Worm (Caenorhabditis elegans) whole organism, L4/young adult: ENCODE results near the gene clec-67.

Experiments
- W03F9.2 ChIP-seq: fragments of 150-350 bp; optimal IDR thresholded peaks from 2 replicates; lab custom pipeline; 2014; ENCODE audit warnings: missing biosample characterization, missing genetic modification characterization
- dao-5 ChIP-seq: sonication (generic microtip); optimal IDR thresholded peaks from 2 replicates; lab custom pipeline; 2016; ENCODE audit warnings: missing genotype, missing genetic modification characterization, moderate library complexity, missing compliant biosample characterization
- him-1 ChIP-seq: sonication (generic microtip); optimal IDR thresholded peaks from 2 replicates; lab custom pipeline; 2016; ENCODE audit warnings: missing genotype, missing genetic modification reagents, missing genetic modification characterization, missing compliant biosample characterization

DNA sequence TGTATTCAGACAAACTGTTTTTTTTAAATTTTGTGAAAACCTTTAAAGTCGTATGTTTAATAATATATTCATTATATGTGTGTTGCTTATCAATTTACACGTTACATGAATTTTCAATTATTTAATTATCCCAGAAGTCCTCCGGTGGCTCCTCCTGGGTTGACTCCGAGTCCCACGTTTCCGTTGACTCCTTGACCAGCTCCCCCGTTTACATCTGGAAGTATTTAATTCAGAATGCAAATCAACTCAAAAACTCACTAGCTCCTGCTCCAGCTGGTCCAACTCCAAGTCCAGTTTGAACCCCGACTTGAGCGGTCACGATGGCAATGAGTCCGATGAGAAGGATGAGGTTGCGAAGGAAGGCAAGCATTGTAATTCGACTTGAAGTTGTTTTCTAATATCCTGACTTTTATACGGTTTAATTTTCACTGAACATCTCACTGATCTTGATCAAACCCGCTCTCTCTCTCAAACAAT, 27.9 kb upstream of the clec-67 start, which contains the start of gene F56D6.8:
- TF ChIP-seq him-1 (tag; lab: Kevin White, UChicago), result no peak
- TF ChIP-seq W03F9.2 (tag; lab: Kevin White, UChicago), result no peak
- no peak for TF ChIP-seq dao-5
